Worm (Caenorhabditis elegans) whole organism, L1 larva: ENCODE measurements around the gene F35D11.1.

ENCODE experiments used
- ceh-82 ChIP-seq, 3 experiments: fragments of 150-350 bp in 1 of 3; sonication (generic microtip) in 2 of 3; optimal IDR thresholded peaks; 2 replicates each; lab custom pipeline; 2014 to 2017; ENCODE audit warnings: missing biosample characterization in 3 of 3, missing genetic modification characterization in 3 of 3
- mdl-1 ChIP-seq, 2 experiments: fragments of 150-350 bp; optimal IDR thresholded peaks; 2 replicates each; lab custom pipeline; 2014 to 2017; ENCODE audit warnings: missing biosample characterization in 2 of 2, missing genetic modification characterization in 2 of 2, inconsistent platforms in 1 of 2
- mef-2 ChIP-seq: fragments of 150-350 bp; optimal IDR thresholded peaks from 2 replicates; lab custom pipeline; 2014; ENCODE audit warnings: missing biosample characterization, missing genetic modification characterization
- nhr-28 ChIP-seq: fragments of 150-350 bp; optimal IDR thresholded peaks from 2 replicates; lab custom pipeline; 2014; ENCODE audit warnings: missing biosample characterization, missing genetic modification characterization
- nhr-76 ChIP-seq: sonication (generic microtip); optimal IDR thresholded peaks from 2 replicates; lab custom pipeline; 2017; ENCODE audit warnings: missing biosample characterization, missing genetic modification characterization
- nhr-85 ChIP-seq: sonication (generic microtip); peaks from one replicate; lab custom pipeline; 2016; ENCODE audit warnings: missing genetic modification characterization, inconsistent platforms, missing compliant biosample characterization
- pag-3 ChIP-seq: sonication (generic microtip); optimal IDR thresholded peaks from 2 replicates; lab custom pipeline; 2017; ENCODE audit warnings: missing genetic modification characterization, mild to moderate bottlenecking, missing compliant biosample characterization, antibody characterized with exemption, borderline replicate concordance; ENCODE audit not compliant: insufficient read depth
- rnt-1 ChIP-seq: sonication (generic microtip); optimal IDR thresholded peaks from 2 replicates; lab custom pipeline; 2016; ENCODE audit warnings: mild to moderate bottlenecking, missing genetic modification characterization, moderate library complexity, missing compliant biosample characterization

ce11 chrII:4600818-4601217 is 25.9 kb upstream of the F35D11.1 start:
- TF ChIP-seq nhr-85 (tag; lab: Kevin White, UChicago): no peak
- TF ChIP-seq nhr-28 (tag; lab: Kevin White, UChicago): no peak
- no peak for TF ChIP-seq pag-3 (tag; lab: Kevin White, UChicago)
- TF ChIP-seq mef-2 (tag; lab: Kevin White, UChicago): no peak
- no peak for TF ChIP-seq mdl-1 (tag; optimal IDR thresholded peaks at IDR 0.05; lab: Kevin White, UChicago)
- TF ChIP-seq nhr-76 (tag; lab: Kevin White, UChicago): no peak
- TF ChIP-seq ceh-82 (tag; optimal IDR thresholded peaks at IDR 0.05; lab: Kevin White, UChicago): no peak
- no peak for TF ChIP-seq rnt-1 (tag; lab: Kevin White, UChicago)
